Worm (Caenorhabditis elegans) whole organism, L4/young adult: ENCODE measurements around the gene F31D5.1.

Experiments used
- W03F9.2 ChIP-seq: fragments of 150-350 bp; optimal IDR thresholded peaks from 2 replicates; lab custom pipeline; 2014; ENCODE audit warnings: missing biosample characterization, missing genetic modification characterization
- dao-5 ChIP-seq: sonication (generic microtip); optimal IDR thresholded peaks from 2 replicates; lab custom pipeline; 2016; ENCODE audit warnings: missing genotype, missing genetic modification characterization, moderate library complexity, missing compliant biosample characterization
- him-1 ChIP-seq: sonication (generic microtip); optimal IDR thresholded peaks from 2 replicates; lab custom pipeline; 2016; ENCODE audit warnings: missing genotype, missing genetic modification reagents, missing genetic modification characterization, missing compliant biosample characterization

DNA sequence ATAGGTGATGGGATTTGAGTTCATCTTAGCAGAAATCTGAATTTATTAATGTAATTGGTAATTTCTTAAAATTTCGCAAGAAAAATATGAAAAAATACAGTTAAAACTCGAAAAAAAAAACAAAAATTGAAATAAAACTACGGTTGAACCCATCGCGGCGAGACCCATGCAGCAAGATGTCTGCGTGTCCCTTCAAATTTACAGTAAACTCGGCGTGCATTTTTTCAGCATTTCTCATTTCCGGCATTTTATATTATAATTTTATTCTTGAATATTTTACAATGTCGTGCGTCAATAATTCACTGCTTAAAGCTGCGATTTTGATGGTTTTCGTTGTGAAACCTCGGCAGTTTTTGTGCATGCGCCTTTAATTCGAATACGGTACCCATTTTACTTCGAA is 16.8 kb downstream of the F31D5.1 start, which contains the start of gene fbxc-43:
- no peak for TF ChIP-seq dao-5 (tag; lab: Kevin White, UChicago)
- TF ChIP-seq W03F9.2 (tag; lab: Kevin White, UChicago) = no peak
- no peak for TF ChIP-seq him-1
